Fruit fly (Drosophila melanogaster) whole organism, embryonic: Measurements from ENCODE around the gene robo3.

Experiments
- ATbp ChIP-seq: fragments of 200-800 bp; sonication (Bioruptor generic); optimal IDR thresholded peaks from 2 replicates; lab custom pipeline; 2017; ENCODE audit warnings: missing biosample characterization, mild to moderate bottlenecking, missing genetic modification characterization, missing genetic modification reagents
- CG10147 ChIP-seq: fragments of 200-800 bp; sonication (Bioruptor generic); optimal IDR thresholded peaks from 2 replicates; lab custom pipeline; 2019; ENCODE audit warnings: missing biosample characterization, mild to moderate bottlenecking, missing genetic modification characterization, moderate library complexity
- CG12659 ChIP-seq: fragments of 200-800 bp; sonication (Bioruptor generic); optimal IDR thresholded peaks from 3 replicates; lab custom pipeline; 2017; ENCODE audit warnings: mild to moderate bottlenecking, missing biosample characterization, missing genetic modification reagents, missing genetic modification characterization
- CG12942 ChIP-seq: fragments of 200-800 bp; sonication (Bioruptor generic); optimal IDR thresholded peaks from 3 replicates; lab custom pipeline; 2016; ENCODE audit warnings: missing biosample characterization, missing genetic modification characterization
- CG13424 ChIP-seq: fragments of 200-800 bp; sonication (Bioruptor generic); optimal IDR thresholded peaks from 2 replicates; lab custom pipeline; 2019; ENCODE audit warnings: missing biosample characterization, mild to moderate bottlenecking, missing genetic modification characterization, moderate library complexity
- CG13624 ChIP-seq: fragments of 200-800 bp; sonication (Bioruptor generic); optimal IDR thresholded peaks from 2 replicates; lab custom pipeline; 2016; ENCODE audit warnings: missing biosample characterization, missing genetic modification characterization
- CG15514 ChIP-seq: fragments of 200-800 bp; sonication (Bioruptor generic); optimal IDR thresholded peaks from 3 replicates; lab custom pipeline; 2017; ENCODE audit warnings: missing biosample characterization, missing genetic modification characterization, mild to moderate bottlenecking, moderate library complexity, missing genetic modification reagents
- CG17361 ChIP-seq: fragments of 200-800 bp; sonication (Bioruptor generic); IDR thresholded peaks from 3 replicates; pipeline ENCODE4 v1.3.6; 2022; ENCODE audit warnings: missing biosample characterization, missing genetic modification characterization
- CG17612 ChIP-seq: fragments of 200-800 bp; sonication (Bioruptor generic); IDR thresholded peaks from 2 replicates; pipeline ENCODE4 v1.3.6; 2022; ENCODE audit warnings: missing biosample characterization, missing genetic modification characterization
- CG17912 ChIP-seq: fragments of 200-800 bp; sonication (Bioruptor generic); optimal IDR thresholded peaks from 2 replicates; lab custom pipeline; 2018; ENCODE audit warnings: missing biosample characterization, mild to moderate bottlenecking, missing genetic modification characterization
- CG18476 ChIP-seq: fragments of 200-800 bp; sonication (Bioruptor generic); optimal IDR thresholded peaks from 2 replicates; lab custom pipeline; 2016; ENCODE audit warnings: missing biosample characterization, mild to moderate bottlenecking, missing genetic modification characterization
- CG31365 ChIP-seq: fragments of 200-800 bp; sonication (Bioruptor generic); optimal IDR thresholded peaks from 2 replicates; lab custom pipeline; 2018; ENCODE audit warnings: missing biosample characterization, mild to moderate bottlenecking, missing genetic modification characterization
- CG3407 ChIP-seq: fragments of 200-800 bp; sonication (Bioruptor generic); optimal IDR thresholded peaks from 2 replicates; lab custom pipeline; 2018; ENCODE audit warnings: missing biosample characterization, mild to moderate bottlenecking, missing genetic modification characterization
- CG3847 ChIP-seq: fragments of 200-800 bp; sonication (Bioruptor generic); IDR thresholded peaks from 2 replicates; pipeline ENCODE4 v1.3.6; 2022; ENCODE audit warnings: missing biosample characterization, missing genetic modification characterization
- CG4360 ChIP-seq: fragments of 200-800 bp; sonication (Bioruptor generic); IDR thresholded peaks from 2 replicates; pipeline ENCODE4 v1.3.6; 2022; ENCODE audit warnings: missing biosample characterization, missing genetic modification characterization
- CG43689 ChIP-seq: fragments of 200-800 bp; sonication (Bioruptor generic); IDR thresholded peaks from 2 replicates; pipeline ENCODE4 v1.3.6; 2022; ENCODE audit warnings: missing biosample characterization, missing genetic modification characterization
- Deaf1 ChIP-seq: fragments of 200-800 bp; optimal IDR thresholded peaks from 3 replicates; lab custom pipeline; 2019; ENCODE audit warnings: missing biosample characterization, mild to moderate bottlenecking, missing genetic modification characterization, moderate library complexity
- Dref ChIP-seq: fragments of 200-800 bp; sonication (Bioruptor generic); IDR thresholded peaks from 2 replicates; pipeline ENCODE4 v1.3.6; 2022; ENCODE audit warnings: missing biosample characterization, missing genetic modification characterization
- HLHmδ ChIP-seq: fragments of 200-800 bp; sonication (Bioruptor generic); optimal IDR thresholded peaks from 2 replicates; lab custom pipeline; 2018; ENCODE audit warnings: missing biosample characterization, mild to moderate bottlenecking, missing genetic modification characterization, moderate library complexity
- Hr3 ChIP-seq: fragments of 200-800 bp; sonication (Bioruptor generic); optimal IDR thresholded peaks from 3 replicates; lab custom pipeline; 2016; ENCODE audit warnings: missing biosample characterization, missing genetic modification characterization
- Kr ChIP-seq: fragments of 200-800 bp; sonication (Bioruptor generic); optimal IDR thresholded peaks from 2 replicates; lab custom pipeline; 2017; ENCODE audit warnings: missing biosample characterization, mild to moderate bottlenecking, missing genetic modification characterization
- Mad ChIP-seq: fragments of 200-800 bp; sonication (Bioruptor generic); optimal IDR thresholded peaks from 2 replicates; lab custom pipeline; 2016; ENCODE audit warnings: missing biosample characterization, missing genetic modification characterization
- Med ChIP-seq: fragments of 200-800 bp; sonication (Bioruptor generic); peaks from one replicate; lab custom pipeline; 2016; ENCODE audit warnings: missing biosample characterization, missing genetic modification characterization, mild to moderate bottlenecking, inconsistent platforms, moderate library complexity
- Nf-YB ChIP-seq: fragments of 200-800 bp; sonication (Bioruptor generic); optimal IDR thresholded peaks from 3 replicates; lab custom pipeline; 2019; ENCODE audit warnings: missing biosample characterization, mild to moderate bottlenecking, missing genetic modification characterization, moderate library complexity
- Oli ChIP-seq: fragments of 200-800 bp; sonication (Bioruptor generic); optimal IDR thresholded peaks from 2 replicates; lab custom pipeline; 2018; ENCODE audit warnings: missing biosample characterization, mild to moderate bottlenecking, missing genetic modification characterization, moderate library complexity
- Stat92E ChIP-seq, 3 experiments: fragments of >200 bp in 2 of 3; fragments of 200-800 bp in 1 of 3; sonication (Bioruptor generic) in 1 of 3; optimal IDR thresholded peaks; 2 replicates each; lab custom pipeline; 2017 to 2019; ENCODE audit warnings: missing biosample characterization in 3 of 3, missing genetic modification characterization in 3 of 3, mild to moderate bottlenecking in 1 of 3, moderate library complexity in 1 of 3
- Xbp1 ChIP-seq: fragments of 200-800 bp; sonication (Bioruptor generic); optimal IDR thresholded peaks from 3 replicates; lab custom pipeline; 2016; ENCODE audit warnings: missing biosample characterization, mild to moderate bottlenecking, missing genetic modification characterization
- az2 ChIP-seq: fragments of 200-800 bp; sonication (Bioruptor generic); optimal IDR thresholded peaks from 3 replicates; lab custom pipeline; 2016; ENCODE audit warnings: missing biosample characterization, missing genetic modification characterization
- bsh ChIP-seq, 2 experiments: fragments of 200-800 bp; sonication (Bioruptor generic); optimal IDR thresholded peaks; 2 replicates each; lab custom pipeline; 2017 to 2018; ENCODE audit warnings: mild to moderate bottlenecking in 2 of 2, missing biosample characterization in 2 of 2, missing genetic modification characterization in 2 of 2, moderate library complexity in 1 of 2
- btn ChIP-seq: fragments of 200-800 bp; sonication (Bioruptor generic); optimal IDR thresholded peaks from 2 replicates; lab custom pipeline; 2016; ENCODE audit warnings: missing biosample characterization, missing genetic modification characterization
- ci ChIP-seq: fragments of 200-800 bp; sonication (Bioruptor generic); IDR thresholded peaks from 3 replicates; pipeline ENCODE4 v1.3.6; 2022; ENCODE audit warnings: missing biosample characterization, missing genetic modification characterization
- dm ChIP-seq: fragments of 200-800 bp; sonication (Bioruptor generic); optimal IDR thresholded peaks from 3 replicates; lab custom pipeline; 2016; ENCODE audit warnings: missing biosample characterization, missing genetic modification characterization
- fru ChIP-seq: fragments of >200 bp; optimal IDR thresholded peaks from 2 replicates; lab custom pipeline; 2017
- gce ChIP-seq: fragments of 200-800 bp; sonication (Bioruptor generic); IDR thresholded peaks from 3 replicates; pipeline ENCODE4 v1.3.6; 2022; ENCODE audit warnings: missing biosample characterization, missing genetic modification characterization
- gro ChIP-seq: fragments of 200-800 bp; sonication (Bioruptor generic); optimal IDR thresholded peaks from 2 replicates; lab custom pipeline; 2016; ENCODE audit warnings: missing biosample characterization, missing genetic modification characterization
- insv ChIP-seq, 2 experiments: fragments of 200-800 bp; sonication (Bioruptor generic); optimal IDR thresholded peaks; 3 replicates each; lab custom pipeline; 2016 to 2018; ENCODE audit warnings: missing biosample characterization in 2 of 2, missing genetic modification characterization in 2 of 2
- kay ChIP-seq: fragments of 200-800 bp; sonication (Bioruptor generic); optimal IDR thresholded peaks from 2 replicates; lab custom pipeline; 2016; ENCODE audit warnings: missing biosample characterization, missing genetic modification characterization
- knrl ChIP-seq: fragments of 200-800 bp; sonication (Bioruptor generic); IDR thresholded peaks from 3 replicates; pipeline ENCODE4 v1.3.6; 2022; ENCODE audit warnings: missing biosample characterization, missing genetic modification characterization; ENCODE audit not compliant: partially characterized antibody
- mirr ChIP-seq: fragments of 200-800 bp; sonication (Bioruptor generic); optimal IDR thresholded peaks from 3 replicates; lab custom pipeline; 2018; ENCODE audit warnings: missing biosample characterization, mild to moderate bottlenecking, missing genetic modification characterization
- nmo ChIP-seq: fragments of 200-800 bp; sonication (Bioruptor generic); optimal IDR thresholded peaks from 2 replicates; lab custom pipeline; 2018; ENCODE audit warnings: missing biosample characterization, mild to moderate bottlenecking, missing genetic modification characterization, moderate library complexity
- pan ChIP-seq, 4 experiments: fragments of >200 bp in 3 of 4; fragments of 200-800 bp in 1 of 4; sonication (Bioruptor generic) in 1 of 4; optimal IDR thresholded peaks in 3 of 4; IDR thresholded peaks in 1 of 4; 2 replicates each; pipeline versions ENCODE4 v1.3.6 to Lab custom; 2017 to 2022; ENCODE audit warnings: missing biosample characterization in 2 of 4, missing genetic modification characterization in 2 of 4, mixed read lengths in 1 of 4
- pb ChIP-seq: fragments of 200-800 bp; sonication (Bioruptor generic); optimal IDR thresholded peaks from 3 replicates; lab custom pipeline; 2016; ENCODE audit warnings: missing biosample characterization, missing genetic modification characterization
- pho ChIP-seq: fragments of 200-800 bp; sonication (Bioruptor generic); optimal IDR thresholded peaks from 2 replicates; lab custom pipeline; 2016; ENCODE audit warnings: missing biosample characterization, missing genetic modification characterization
- pita ChIP-seq: fragments of 200-800 bp; sonication (Bioruptor generic); optimal IDR thresholded peaks from 2 replicates; lab custom pipeline; 2017; ENCODE audit warnings: missing biosample characterization, mild to moderate bottlenecking, missing genetic modification characterization
- pnt ChIP-seq: fragments of 200-800 bp; sonication (Bioruptor generic); optimal IDR thresholded peaks from 3 replicates; lab custom pipeline; 2016; ENCODE audit warnings: missing biosample characterization, missing genetic modification characterization
- pum ChIP-seq: fragments of 200-800 bp; sonication (Bioruptor generic); optimal IDR thresholded peaks from 2 replicates; lab custom pipeline; 2016; ENCODE audit warnings: missing biosample characterization, missing genetic modification characterization
- row ChIP-seq: fragments of 200-800 bp; sonication (Bioruptor generic); IDR thresholded peaks from 3 replicates; pipeline ENCODE4 v1.3.6; 2022; ENCODE audit warnings: missing biosample characterization, missing genetic modification characterization
- sima ChIP-seq: fragments of 200-800 bp; sonication (Bioruptor generic); optimal IDR thresholded peaks from 2 replicates; lab custom pipeline; 2016; ENCODE audit warnings: missing biosample characterization, missing genetic modification characterization
- so ChIP-seq: fragments of 200-800 bp; sonication (Bioruptor generic); IDR thresholded peaks from 3 replicates; pipeline ENCODE4 v1.3.6; 2022; ENCODE audit warnings: missing biosample characterization, missing genetic modification characterization
- wdn ChIP-seq: fragments of 200-800 bp; sonication (Bioruptor generic); IDR thresholded peaks from 2 replicates; pipeline ENCODE4 v1.3.6; 2022; ENCODE audit warnings: missing biosample characterization, missing genetic modification characterization

The robo3 gene

DNA sequence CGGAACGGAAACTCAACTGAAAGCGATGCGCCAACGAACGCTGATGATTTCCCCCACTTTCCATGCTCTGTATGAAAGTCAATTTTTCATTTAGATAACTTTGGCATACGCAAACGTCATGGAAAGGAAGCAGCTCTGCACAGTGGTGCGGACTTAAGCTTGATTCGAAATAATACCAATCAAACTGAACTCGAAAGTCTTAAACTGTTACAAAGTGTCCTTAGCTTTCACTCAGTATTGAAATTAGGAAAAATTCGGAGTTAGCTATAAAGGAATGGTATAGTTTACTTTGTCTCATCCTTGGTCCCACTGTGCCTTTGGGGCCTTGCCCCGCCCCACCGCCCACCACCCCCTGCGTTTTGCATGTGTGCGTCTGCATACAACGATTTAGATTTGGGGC, 48.8 kb upstream of the robo3 start (continued):
- TF ChIP-seq CG15514 (peak; percentile 50), CG31365 (no peak), Dref (GFP tag; lab: Robert Waterston, UW) (no peak), bsh (GFP tag; optimal IDR thresholded peaks at IDR 0.05; lab: Kevin White, UChicago) (peak in 1 of 2 experiments; percentile 21), az2 (no peak), kay (no peak), knrl (no peak), Med (GFP tag; lab: Kevin White, UChicago) (peak; percentile 82), ATbp (GFP tag; lab: Kevin White, UChicago) (peak; percentile 62), gro (GFP tag; lab: Kevin White, UChicago) (no peak), fru (lab: Kevin White, UChicago) (no peak), btn (GFP tag; lab: Kevin White, UChicago) (no peak), CG13624 (GFP tag; lab: Kevin White, UChicago) (no peak), pb (GFP tag; lab: Kevin White, UChicago) (no peak), CG10147 (no peak), so (GFP tag; lab: Robert Waterston, UW) (peak; percentile 75), dm (GFP tag; lab: Kevin White, UChicago) (no peak), pan (optimal IDR thresholded peaks at IDR 0.05; lab: Kevin White, UChicago) (no peak), pan (GFP tag; optimal IDR thresholded peaks at IDR 0.05 in 1 of 2, IDR thresholded peaks at IDR 0.05 in 1 of 2) (peak in 1 of 2 experiments; percentile 76), CG43689 (GFP tag; lab: Robert Waterston, UW) (0 out of 2 replicates have a peak, but pooled peaks have one; percentile 18), ci (peak; percentile 81), pita (GFP tag; lab: Kevin White, UChicago) (no peak), CG12942 (GFP tag; lab: Kevin White, UChicago) (peak; percentile 10), insv (GFP tag; optimal IDR thresholded peaks at IDR 0.05; lab: Kevin White, UChicago) (no peak), Hr3 (GFP tag; lab: Kevin White, UChicago) (peak; percentile 18), row (GFP tag; lab: Robert Waterston, UW) (peak; percentile 77; the same call in 2 of the 3 replicates), CG3407 (GFP tag; lab: Kevin White, UChicago) (peak; percentile 18), Nf-YB (no peak), Stat92E (GFP tag; optimal IDR thresholded peaks at IDR 0.05; lab: Kevin White, UChicago) (no peak), mirr (GFP tag; lab: Kevin White, UChicago) (no peak), CG4360 (GFP tag; lab: Robert Waterston, UW) (no peak), CG13424 (peak; percentile 42), CG17912 (GFP tag; lab: Kevin White, UChicago) (no peak), pum (GFP tag; lab: Kevin White, UChicago) (no peak), pho (GFP tag; lab: Kevin White, UChicago) (peak; percentile 12), wdn (GFP tag; lab: Robert Waterston, UW) (peak; percentile 62), sima (GFP tag; lab: Kevin White, UChicago) (no peak), CG17361 (GFP tag; lab: Robert Waterston, UW) (0 out of 3 replicates have a peak, but pooled peaks have one; percentile 19), CG3847 (GFP tag; lab: Robert Waterston, UW) (peak; percentile 57; the same call in 1 of the 2 replicates), HLHmδ (GFP tag; lab: Kevin White, UChicago) (no peak), nmo (GFP tag; lab: Kevin White, UChicago) (peak; percentile 13), CG12659 (GFP tag; lab: Kevin White, UChicago) (peak; percentile 51), Xbp1 (GFP tag; lab: Kevin White, UChicago) (peak; percentile 67), CG17612 (GFP tag; lab: Robert Waterston, UW) (0 out of 2 replicates have a peak, but pooled peaks have one; percentile 44), pnt (GFP tag; lab: Kevin White, UChicago) (no peak), Deaf1 (tag; lab: Kevin White, UChicago) (no peak), Mad (GFP tag; lab: Kevin White, UChicago) (no peak), Kr (GFP tag; lab: Kevin White, UChicago) (no peak), CG18476 (GFP tag; lab: Kevin White, UChicago) (no peak), Oli (tag; lab: Kevin White, UChicago) (peak; percentile 42), gce (GFP tag; lab: Robert Waterston, UW) (0 out of 3 replicates have a peak, but pooled peaks have one; percentile 36)
